Fruit fly (Drosophila melanogaster) whole organism, embryonic: Measurements from ENCODE around the gene Irp-1B.

Experiments used
- Bdp1 ChIP-seq: fragments of 200-800 bp; sonication (Bioruptor generic); optimal IDR thresholded peaks from 3 replicates; lab custom pipeline; 2016; ENCODE audit warnings: missing biosample characterization, missing genetic modification characterization
- CG10321 ChIP-seq: fragments of 200-800 bp; sonication (Bioruptor generic); IDR thresholded peaks from 2 replicates; pipeline ENCODE4 v1.3.6; 2022; ENCODE audit warnings: missing biosample characterization, missing genetic modification characterization
- CG13287 ChIP-seq: fragments of 200-800 bp; sonication (Bioruptor generic); IDR thresholded peaks from 2 replicates; pipeline ENCODE4 v1.3.6; 2022; ENCODE audit warnings: missing biosample characterization, missing genetic modification characterization; ENCODE audit not compliant: partially characterized antibody
- CG14710 ChIP-seq: fragments of 200-800 bp; sonication (Bioruptor generic); optimal IDR thresholded peaks from 3 replicates; lab custom pipeline; 2019; ENCODE audit warnings: missing biosample characterization, mild to moderate bottlenecking, missing genetic modification characterization, moderate library complexity
- CG14965 ChIP-seq: fragments of 200-800 bp; sonication (Bioruptor generic); optimal IDR thresholded peaks from 2 replicates; lab custom pipeline; 2016; ENCODE audit warnings: missing biosample characterization, missing genetic modification characterization, borderline replicate concordance
- CG15011 ChIP-seq: fragments of 200-800 bp; sonication (Bioruptor generic); optimal IDR thresholded peaks from 3 replicates; lab custom pipeline; 2018; ENCODE audit warnings: missing biosample characterization, mild to moderate bottlenecking, missing genetic modification characterization
- CG15269 ChIP-seq: fragments of 200-800 bp; sonication (Bioruptor generic); optimal IDR thresholded peaks from 2 replicates; lab custom pipeline; 2018; ENCODE audit warnings: missing biosample characterization, mild to moderate bottlenecking, missing genetic modification characterization, moderate library complexity
- CG16815 ChIP-seq: fragments of 200-800 bp; sonication (Bioruptor generic); optimal IDR thresholded peaks from 3 replicates; lab custom pipeline; 2017; ENCODE audit warnings: missing biosample characterization, mild to moderate bottlenecking, missing genetic modification characterization
- CG17186 ChIP-seq: fragments of 200-800 bp; sonication (Bioruptor generic); optimal IDR thresholded peaks from 3 replicates; lab custom pipeline; 2017; ENCODE audit warnings: missing biosample characterization, missing genetic modification reagents, missing genetic modification characterization
- CG17359 ChIP-seq: fragments of 200-800 bp; sonication (Bioruptor generic); optimal IDR thresholded peaks from 3 replicates; lab custom pipeline; 2018; ENCODE audit warnings: missing biosample characterization, mild to moderate bottlenecking, missing genetic modification characterization, moderate library complexity
- CG17361 ChIP-seq: fragments of 200-800 bp; sonication (Bioruptor generic); IDR thresholded peaks from 3 replicates; pipeline ENCODE4 v1.3.6; 2022; ENCODE audit warnings: missing biosample characterization, missing genetic modification characterization
- CG17385 ChIP-seq: fragments of 200-800 bp; sonication (Bioruptor generic); optimal IDR thresholded peaks from 3 replicates; lab custom pipeline; 2018; ENCODE audit warnings: missing biosample characterization, mild to moderate bottlenecking, missing genetic modification characterization
- CG2712 ChIP-seq: fragments of 200-800 bp; optimal IDR thresholded peaks from 3 replicates; lab custom pipeline; 2019; ENCODE audit warnings: missing biosample characterization, mild to moderate bottlenecking, missing genetic modification characterization, moderate library complexity
- CG31388 ChIP-seq: fragments of 200-800 bp; sonication (Bioruptor generic); optimal IDR thresholded peaks from 2 replicates; lab custom pipeline; 2016; ENCODE audit warnings: missing biosample characterization, missing genetic modification characterization
- CG3995 ChIP-seq: fragments of 200-800 bp; sonication (Bioruptor generic); optimal IDR thresholded peaks from 3 replicates; lab custom pipeline; 2016; ENCODE audit warnings: missing biosample characterization, missing genetic modification characterization
- CG4360 ChIP-seq: fragments of 200-800 bp; sonication (Bioruptor generic); IDR thresholded peaks from 2 replicates; pipeline ENCODE4 v1.3.6; 2022; ENCODE audit warnings: missing biosample characterization, missing genetic modification characterization
- CG4820 ChIP-seq: fragments of 200-800 bp; sonication (Bioruptor generic); optimal IDR thresholded peaks from 3 replicates; lab custom pipeline; 2016; ENCODE audit warnings: missing biosample characterization, missing genetic modification characterization
- CG7839 ChIP-seq: fragments of 200-800 bp; sonication (Bioruptor generic); optimal IDR thresholded peaks from 3 replicates; lab custom pipeline; 2018; ENCODE audit warnings: missing biosample characterization, mild to moderate bottlenecking, missing genetic modification characterization, moderate library complexity
- Dip2 ChIP-seq: fragments of 200-800 bp; sonication (Bioruptor generic); IDR thresholded peaks from 2 replicates; pipeline ENCODE4 v1.3.6; 2022; ENCODE audit warnings: missing biosample characterization, missing genetic modification characterization
- Ets65A ChIP-seq: fragments of 200-800 bp; sonication (Bioruptor generic); peaks from one replicate; lab custom pipeline; 2016; ENCODE audit warnings: missing biosample characterization, missing genetic modification characterization
- Gug ChIP-seq: fragments of 200-800 bp; sonication (Bioruptor generic); IDR thresholded peaks from 4 replicates; pipeline ENCODE4 v1.3.6; 2022; ENCODE audit warnings: missing biosample characterization, missing genetic modification characterization
- HLHmδ ChIP-seq: fragments of 200-800 bp; sonication (Bioruptor generic); optimal IDR thresholded peaks from 2 replicates; lab custom pipeline; 2018; ENCODE audit warnings: missing biosample characterization, mild to moderate bottlenecking, missing genetic modification characterization, moderate library complexity
- Hand ChIP-seq: fragments of 200-800 bp; sonication (Bioruptor generic); optimal IDR thresholded peaks from 2 replicates; lab custom pipeline; 2017; ENCODE audit warnings: mild to moderate bottlenecking, missing biosample characterization, missing genetic modification reagents, missing genetic modification characterization
- Mes4 ChIP-seq: fragments of 200-800 bp; sonication (Bioruptor generic); optimal IDR thresholded peaks from 2 replicates; lab custom pipeline; 2016; ENCODE audit warnings: missing biosample characterization, missing genetic modification characterization
- Opbp ChIP-seq: fragments of 200-800 bp; sonication (Bioruptor generic); IDR thresholded peaks from 3 replicates; pipeline ENCODE4 v1.3.6; 2022; ENCODE audit warnings: missing biosample characterization, missing genetic modification characterization; ENCODE audit not compliant: partially characterized antibody
- Optix ChIP-seq: fragments of 200-800 bp; sonication (Bioruptor generic); IDR thresholded peaks from 3 replicates; pipeline ENCODE4 v1.3.6; 2022; ENCODE audit warnings: missing biosample characterization, missing genetic modification characterization
- ato ChIP-seq: fragments of 200-800 bp; sonication (Bioruptor generic); IDR thresholded peaks from 2 replicates; pipeline ENCODE4 v1.3.6; 2022; ENCODE audit warnings: missing biosample characterization, missing genetic modification characterization; ENCODE audit not compliant: partially characterized antibody
- bigmax ChIP-seq: fragments of 200-800 bp; sonication (Bioruptor generic); optimal IDR thresholded peaks from 2 replicates; lab custom pipeline; 2018; ENCODE audit warnings: missing biosample characterization, mild to moderate bottlenecking, missing genetic modification characterization
- cg ChIP-seq: fragments of 200-800 bp; sonication (Bioruptor generic); optimal IDR thresholded peaks from 3 replicates; lab custom pipeline; 2019; ENCODE audit warnings: missing biosample characterization, mild to moderate bottlenecking, missing genetic modification characterization, moderate library complexity
- ci ChIP-seq: fragments of 200-800 bp; sonication (Bioruptor generic); IDR thresholded peaks from 3 replicates; pipeline ENCODE4 v1.3.6; 2022; ENCODE audit warnings: missing biosample characterization, missing genetic modification characterization
- corto ChIP-seq: fragments of 200-800 bp; sonication (Bioruptor generic); optimal IDR thresholded peaks from 2 replicates; lab custom pipeline; 2016; ENCODE audit warnings: missing biosample characterization, mild to moderate bottlenecking, missing genetic modification characterization, moderate library complexity
- croc ChIP-seq: fragments of 200-800 bp; sonication (Bioruptor generic); conservative IDR thresholded peaks from 3 replicates; pipeline ENCODE4 v1.3.6; 2022; ENCODE audit warnings: missing biosample characterization, missing genetic modification characterization
- cwo ChIP-seq: fragments of 200-800 bp; sonication (Bioruptor generic); optimal IDR thresholded peaks from 3 replicates; lab custom pipeline; 2017; ENCODE audit warnings: missing biosample characterization, missing genetic modification characterization, mild to moderate bottlenecking, moderate library complexity, missing genetic modification reagents
- dysf ChIP-seq: fragments of 200-800 bp; sonication (Bioruptor generic); IDR thresholded peaks from 3 replicates; pipeline ENCODE4 v1.3.6; 2022; ENCODE audit warnings: missing biosample characterization, missing genetic modification characterization
- eve ChIP-seq, 2 experiments: fragments of >200 bp; optimal IDR thresholded peaks; 2 replicates each; lab custom pipeline; 2017; ENCODE audit warnings: missing biosample characterization in 2 of 2, missing genetic modification characterization in 2 of 2
- inv ChIP-seq: fragments of 200-800 bp; sonication (Bioruptor generic); IDR thresholded peaks from 2 replicates; pipeline ENCODE4 v1.3.6; 2022; ENCODE audit warnings: missing biosample characterization, missing genetic modification characterization; ENCODE audit not compliant: partially characterized antibody
- lola ChIP-seq, 3 experiments: fragments of >200 bp in 2 of 3; fragments of 200-800 bp in 1 of 3; sonication (Bioruptor generic) in 1 of 3; optimal IDR thresholded peaks; 2 replicates each; lab custom pipeline; 2017 to 2019; ENCODE audit warnings: missing biosample characterization in 3 of 3, missing genetic modification characterization in 3 of 3, mild to moderate bottlenecking in 1 of 3, moderate library complexity in 1 of 3
- org-1 ChIP-seq: fragments of 200-800 bp; sonication (Bioruptor generic); optimal IDR thresholded peaks from 2 replicates; lab custom pipeline; 2017; ENCODE audit warnings: missing biosample characterization, missing genetic modification characterization
- scrt ChIP-seq: fragments of 200-800 bp; sonication (Bioruptor generic); optimal IDR thresholded peaks from 2 replicates; lab custom pipeline; 2018; ENCODE audit warnings: missing biosample characterization, mild to moderate bottlenecking, missing genetic modification characterization, moderate library complexity
- slbo ChIP-seq: fragments of 200-800 bp; sonication (Bioruptor generic); IDR thresholded peaks from 2 replicates; pipeline ENCODE4 v1.3.6; 2022; ENCODE audit warnings: missing biosample characterization, missing genetic modification characterization
- tx ChIP-seq: fragments of 200-800 bp; sonication (Bioruptor generic); optimal IDR thresholded peaks from 2 replicates; lab custom pipeline; 2016; ENCODE audit warnings: missing biosample characterization, missing genetic modification characterization
- zen2 ChIP-seq: fragments of 200-800 bp; sonication (Bioruptor generic); IDR thresholded peaks from 3 replicates; pipeline ENCODE4 v1.3.6; 2022; ENCODE audit warnings: missing biosample characterization, missing genetic modification characterization; ENCODE audit not compliant: partially characterized antibody
- zfh2 ChIP-seq: fragments of 200-800 bp; sonication (Bioruptor generic); optimal IDR thresholded peaks from 2 replicates; lab custom pipeline; 2016; ENCODE audit warnings: missing biosample characterization, missing genetic modification characterization

Irp-1B gene

DNA sequence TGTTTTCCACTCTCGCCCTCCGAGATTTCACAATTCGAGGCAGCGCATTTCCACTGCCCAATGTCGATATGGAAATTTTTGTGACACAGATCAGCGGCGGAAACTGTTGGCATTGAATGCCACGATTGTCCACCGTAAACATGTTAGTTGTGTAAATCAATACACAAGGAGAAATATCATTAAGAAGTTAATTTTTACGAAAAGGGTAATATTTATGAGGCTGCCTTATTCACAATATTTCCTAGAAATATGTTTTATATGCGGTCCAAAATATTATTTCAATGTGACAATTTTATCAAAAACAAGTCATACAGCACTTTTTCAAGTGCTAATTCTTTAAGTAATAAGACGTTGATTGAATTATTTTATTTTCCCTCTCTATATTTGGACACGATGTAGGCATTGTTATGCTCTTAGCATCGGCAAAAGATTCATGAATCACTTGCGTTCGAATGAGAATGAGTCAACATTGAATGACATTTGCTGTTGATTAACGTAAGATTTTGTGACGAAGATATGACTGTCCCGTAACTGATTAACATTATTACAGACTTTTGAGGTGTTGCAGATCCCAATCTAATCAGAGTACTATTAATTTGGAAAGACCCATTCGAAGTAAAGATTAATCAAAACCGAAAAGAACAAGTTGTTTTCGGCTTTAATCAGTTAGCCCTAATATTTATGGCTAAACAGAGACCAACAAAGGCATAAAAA, 18.9 kb downstream of the Irp-1B start (continued):
- no peak for TF ChIP-seq CG14965 (GFP tag; lab: Kevin White, UChicago)
- no peak for TF ChIP-seq Bdp1 (GFP tag; lab: Kevin White, UChicago)
- no peak for TF ChIP-seq zen2 (GFP tag; lab: Robert Waterston, UW)
- TF ChIP-seq Optix (GFP tag; lab: Robert Waterston, UW), result no peak
- TF ChIP-seq CG2712 (tag; lab: Kevin White, UChicago), result peak; percentile 83
- TF ChIP-seq CG14710 (tag; lab: Kevin White, UChicago), result peak; percentile 44
- TF ChIP-seq croc, result peak; percentile 26; the same call in 1 of the 3 replicates
- peak; percentile 46 for TF ChIP-seq CG31388 (GFP tag; lab: Kevin White, UChicago)
- peak; percentile 91 for TF ChIP-seq slbo (GFP tag; lab: Robert Waterston, UW)
- no peak for TF ChIP-seq CG13287
- TF ChIP-seq CG17361, result peak; percentile 86

DNA sequence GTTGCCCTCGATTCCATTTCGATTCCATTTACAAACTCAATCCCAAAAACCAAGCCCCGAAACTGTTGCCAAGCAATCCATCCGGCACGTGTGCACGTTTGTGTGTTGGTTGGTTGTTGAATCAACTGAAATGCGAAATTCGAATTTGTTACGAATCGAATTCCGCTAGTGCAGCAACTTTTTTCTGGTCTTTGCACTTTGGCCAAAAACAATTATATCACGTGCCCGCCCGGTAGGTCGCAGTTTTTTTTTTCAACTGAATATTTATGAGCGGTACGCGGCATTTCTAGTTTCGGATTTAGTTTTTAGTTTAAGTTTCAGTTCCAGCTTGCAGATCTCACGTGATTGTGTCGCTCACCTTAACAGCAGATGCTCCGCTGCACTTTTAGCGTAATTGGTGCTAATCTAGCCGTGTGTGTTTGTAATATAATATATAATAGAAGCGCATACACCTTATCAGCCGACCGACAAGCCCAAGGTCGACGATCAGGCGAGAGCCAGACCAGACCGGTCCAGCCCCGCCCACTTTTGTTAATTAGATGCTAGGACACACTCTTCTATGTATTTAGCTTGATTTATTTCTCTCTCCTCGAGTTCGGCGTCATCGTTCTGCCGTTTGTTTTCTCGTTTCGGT, 19.5 kb downstream of the Irp-1B start:
- no peak for TF ChIP-seq scrt (GFP tag; lab: Kevin White, UChicago)
- TF ChIP-seq ci (GFP tag; lab: Robert Waterston, UW), result 0 out of 3 replicates have a peak, but pooled peaks have one; percentile 26
- TF ChIP-seq cwo (GFP tag; lab: Kevin White, UChicago), result peak; percentile 93
- TF ChIP-seq, all 482 proteins: peak for 2

dm6 chr3R:10392539-10392919, 20.1 kb downstream of the Irp-1B start:
- TF ChIP-seq Dip2 (GFP tag; lab: Robert Waterston, UW) (no peak), eve (GFP tag; optimal IDR thresholded peaks at IDR 0.05; lab: Kevin White, UChicago) (peak in 1 of 2 experiments; percentile 53), org-1 (GFP tag; lab: Kevin White, UChicago) (no peak), cg (GFP tag; lab: Kevin White, UChicago) (peak; percentile 30), CG16815 (GFP tag; lab: Kevin White, UChicago) (no peak), Opbp (no peak), bigmax (GFP tag; lab: Kevin White, UChicago) (no peak), Hand (GFP tag; lab: Kevin White, UChicago) (no peak), corto (no peak), CG17359 (tag; lab: Kevin White, UChicago) (no peak), HLHmδ (no peak)

dm6 chr3R:10391863-10392538, 20.7 kb downstream of the Irp-1B start:
- TF ChIP-seq CG3995 (GFP tag; lab: Kevin White, UChicago), result no peak
- no peak for TF ChIP-seq CG17385 (GFP tag; lab: Kevin White, UChicago)
- TF ChIP-seq CG4820 (GFP tag; lab: Kevin White, UChicago), result no peak
- no peak for TF ChIP-seq Ets65A (GFP tag; lab: Kevin White, UChicago)
- TF ChIP-seq dysf, result no peak
- no peak for TF ChIP-seq Gug (GFP tag; lab: Robert Waterston, UW)
- no peak for TF ChIP-seq CG4360 (GFP tag; lab: Robert Waterston, UW)
- no peak for TF ChIP-seq inv (GFP tag; lab: Robert Waterston, UW)
- TF ChIP-seq lola (GFP tag; optimal IDR thresholded peaks at IDR 0.05; lab: Kevin White, UChicago), result no peak
- TF ChIP-seq CG17186 (GFP tag; lab: Kevin White, UChicago), result no peak
- TF ChIP-seq zfh2 (GFP tag; lab: Kevin White, UChicago), result no peak
- no peak for TF ChIP-seq Mes4 (GFP tag; lab: Kevin White, UChicago)
- no peak for TF ChIP-seq CG15269 (tag; lab: Kevin White, UChicago)
- TF ChIP-seq CG15011, result no peak
- no peak for TF ChIP-seq CG7839 (tag; lab: Kevin White, UChicago)
- TF ChIP-seq CG10321, result no peak
- TF ChIP-seq tx, result no peak
- TF ChIP-seq HLHmδ, result no peak
- TF ChIP-seq eve (GFP tag; optimal IDR thresholded peaks at IDR 0.05; lab: Kevin White, UChicago), result no peak
- no peak for TF ChIP-seq ato (GFP tag; lab: Robert Waterston, UW)
